Worm (Caenorhabditis elegans) whole organism, L1 larva: Measurements from ENCODE around the gene F35G2.5.

Experiments used
- fkh-10 ChIP-seq: sonication (generic microtip); optimal IDR thresholded peaks from 2 replicates; lab custom pipeline; 2017; ENCODE audit warnings: missing biosample characterization, missing genetic modification reagents, missing genetic modification characterization
- nhr-237 ChIP-seq: fragments of 150-350 bp; optimal IDR thresholded peaks from 2 replicates; lab custom pipeline; 2014; ENCODE audit warnings: missing biosample characterization, missing genetic modification characterization
- nhr-76 ChIP-seq: sonication (generic microtip); optimal IDR thresholded peaks from 2 replicates; lab custom pipeline; 2017; ENCODE audit warnings: missing biosample characterization, missing genetic modification characterization

DNA sequence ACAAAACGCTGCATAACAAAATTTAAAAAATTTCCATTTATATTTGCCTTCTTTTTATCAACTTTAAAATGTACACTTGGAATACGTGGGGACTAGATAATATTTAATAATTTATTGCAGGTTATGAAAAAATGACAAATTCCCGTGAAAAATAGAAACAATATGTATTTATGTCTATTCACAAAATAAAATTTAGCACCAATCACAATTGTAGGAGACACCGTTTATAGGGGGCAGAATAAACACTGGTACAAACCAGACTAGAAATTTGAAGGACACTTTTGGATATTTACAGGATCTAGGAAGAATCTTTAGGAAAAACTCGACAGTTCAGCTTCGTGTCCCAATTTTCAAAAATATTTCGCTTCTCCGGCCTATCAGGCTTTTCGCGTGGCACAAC is 51.0 kb downstream of the F35G2.5 start, which contains the start of gene C42C1.3:
- no peak for TF ChIP-seq nhr-76 (tag; lab: Kevin White, UChicago)
- no peak for TF ChIP-seq fkh-10 (GFP tag; lab: Kevin White, UChicago)
- no peak for TF ChIP-seq nhr-237 (tag; lab: Kevin White, UChicago)
